Fruit fly (Drosophila melanogaster): ENCODE data around the gene CG9109.
A peak's percentile ranks its signal among the peaks of the same experiment; 100 is the strongest.

CG9109 gene

dm6 chr2L:6080329-6080728 is 46.1 kb upstream of the CG9109 start (continued):
- TF ChIP-seq gro (GFP tag; optimal IDR thresholded peaks at IDR 0.05) (no peak), Abd-B (GFP tag; optimal IDR thresholded peaks at IDR 0.05) (no peak), Fer3 (tag; optimal IDR thresholded peaks at IDR 0.05) (no peak), CG15514 (GFP tag; optimal IDR thresholded peaks at IDR 0.05) (peak; percentile 23), sug (tag; optimal IDR thresholded peaks at IDR 0.05) (peak; percentile 61), Sin3A (optimal IDR thresholded peaks at IDR 0.05) (no peak), CG32532 (GFP tag; IDR thresholded peaks at IDR 0.05) (no peak), CG18764 (GFP tag; optimal IDR thresholded peaks at IDR 0.05) (no peak), lab (GFP tag; optimal IDR thresholded peaks at IDR 0.05) (peak; percentile 59), jumu (GFP tag; optimal IDR thresholded peaks at IDR 0.05) (no peak), Gsc (GFP tag; IDR thresholded peaks at IDR 0.05) (no peak), dmrt99B (tag; optimal IDR thresholded peaks at IDR 0.05) (no peak), Chrac-16 (GFP tag; optimal IDR thresholded peaks at IDR 0.05) (no peak), CG7786 (GFP tag; optimal IDR thresholded peaks at IDR 0.05) (no peak), chinmo (GFP tag; IDR thresholded peaks at IDR 0.05; ENCODE audit: partially characterized antibody) (no peak), Pdp1 (GFP tag; optimal IDR thresholded peaks at IDR 0.05) (peak in 1 of 2 experiments; percentile 31), Ravus (GFP tag; IDR thresholded peaks at IDR 0.05) (no peak), CG13624 (GFP tag; optimal IDR thresholded peaks at IDR 0.05) (no peak), CG6813 (GFP tag; optimal IDR thresholded peaks at IDR 0.05) (no peak), CG2120 (GFP tag; optimal IDR thresholded peaks at IDR 0.05) (no peak), gt (GFP tag; IDR thresholded peaks at IDR 0.05) (no peak), gsb (GFP tag; IDR thresholded peaks at IDR 0.05) (no peak), CG12391 (tag; optimal IDR thresholded peaks at IDR 0.05) (no peak), CG11696 (GFP tag; IDR thresholded peaks at IDR 0.05) (no peak), ac (GFP tag; optimal IDR thresholded peaks at IDR 0.05) (no peak), CG10267 (tag; optimal IDR thresholded peaks at IDR 0.05) (no peak), pb (GFP tag; optimal IDR thresholded peaks at IDR 0.05) (no peak), fu2 (GFP tag; optimal IDR thresholded peaks at IDR 0.05) (no peak), CG18599 (GFP tag; optimal IDR thresholded peaks at IDR 0.05) (peak; percentile 16), chif (GFP tag; optimal IDR thresholded peaks at IDR 0.05) (no peak), CG12071 (GFP tag; optimal IDR thresholded peaks at IDR 0.05) (no peak), Meics (GFP tag; optimal IDR thresholded peaks at IDR 0.05) (peak; percentile 18), sob (GFP tag; IDR thresholded peaks at IDR 0.05) (no peak), ATbp (GFP tag; optimal IDR thresholded peaks at IDR 0.05) (no peak), mirr (GFP tag; optimal IDR thresholded peaks at IDR 0.05) (peak; percentile 6), zen2 (GFP tag; IDR thresholded peaks at IDR 0.05; ENCODE audit: partially characterized antibody) (no peak), CG14050 (GFP tag; IDR thresholded peaks at IDR 0.05) (no peak), CG8290 (GFP tag; optimal IDR thresholded peaks at IDR 0.05) (no peak), CG8290 (tag; optimal IDR thresholded peaks at IDR 0.05) (peak in 1 of 2 experiments; percentile 38), nmo (GFP tag; optimal IDR thresholded peaks at IDR 0.05) (no peak), CG16815 (GFP tag; optimal IDR thresholded peaks at IDR 0.05) (no peak), HHEX (GFP tag; optimal IDR thresholded peaks at IDR 0.05) (peak; percentile 28), wek (GFP tag; optimal IDR thresholded peaks at IDR 0.05) (no peak), ap (GFP tag; IDR thresholded peaks at IDR 0.05) (no peak), Sox102F (GFP tag; optimal IDR thresholded peaks at IDR 0.05) (no peak), Rfx (GFP tag; IDR thresholded peaks at IDR 0.05) (no peak; the same call in 1 of the 2 replicates), CG14441 (GFP tag; IDR thresholded peaks at IDR 0.05) (no peak), CG15269 (tag; optimal IDR thresholded peaks at IDR 0.05) (no peak), lov (optimal IDR thresholded peaks at IDR 0.05) (no peak), lov (GFP tag; IDR thresholded peaks at IDR 0.05) (no peak), CG12769 (tag; optimal IDR thresholded peaks at IDR 0.05) (peak; percentile 59), Lhr (GFP tag; optimal IDR thresholded peaks at IDR 0.05) (no peak)
